Worm (Caenorhabditis elegans) whole organism, early embryonic: ENCODE data around the gene srab-22.

Source experiments
- ama-1 ChIP-seq: fragments of 150-350 bp; optimal IDR thresholded peaks from 2 replicates; lab custom pipeline; 2014
- tbx-11 ChIP-seq: fragments of 200-800 bp; sonication (Bioruptor generic); IDR thresholded peaks from 2 replicates; pipeline ENCODE4 v1.3.6; 2022; ENCODE audit warnings: missing genetic modification characterization, missing compliant biosample characterization

DNA sequence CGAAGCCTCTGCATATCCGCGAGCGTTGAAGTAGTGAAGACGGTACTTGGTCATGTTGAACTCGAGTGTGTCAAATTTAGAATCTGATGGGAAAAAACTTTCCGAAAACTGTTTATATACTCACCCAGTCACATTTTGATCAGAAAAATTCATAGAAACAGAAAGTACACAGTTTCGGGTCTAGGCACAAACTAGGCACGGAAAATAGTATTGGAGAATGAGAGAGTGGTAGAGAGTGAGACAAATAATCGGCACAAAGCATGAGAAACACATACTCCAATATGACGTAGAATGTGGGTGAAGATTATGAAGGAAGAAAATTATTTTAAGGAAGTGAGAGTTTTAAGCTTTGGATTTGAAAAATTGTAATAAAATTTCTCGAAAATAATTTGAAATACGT lies 42.3 kb downstream of the srab-22 start, which contains the start of gene gst-33:
- TF ChIP-seq tbx-11 (GFP tag; lab: Robert Waterston, UW) (no peak), ama-1 (lab: Kevin White, UChicago) (no peak)
